Fruit fly (Drosophila melanogaster) whole organism, embryonic: ENCODE data around the gene CG10035.

Source experiments
- ATbp ChIP-seq: fragments of 200-800 bp; sonication (Bioruptor generic); optimal IDR thresholded peaks from 2 replicates; lab custom pipeline; 2017; ENCODE audit warnings: missing biosample characterization, mild to moderate bottlenecking, missing genetic modification characterization, missing genetic modification reagents
- Atf6 ChIP-seq: fragments of 200-800 bp; sonication (Bioruptor generic); IDR thresholded peaks from 2 replicates; pipeline ENCODE4 v1.3.6; 2022; ENCODE audit warnings: missing biosample characterization, missing genetic modification characterization
- Bdp1 ChIP-seq: fragments of 200-800 bp; sonication (Bioruptor generic); optimal IDR thresholded peaks from 3 replicates; lab custom pipeline; 2016; ENCODE audit warnings: missing biosample characterization, missing genetic modification characterization
- Bteb2 ChIP-seq: fragments of 200-800 bp; sonication (Bioruptor generic); optimal IDR thresholded peaks from 2 replicates; lab custom pipeline; 2016; ENCODE audit warnings: missing biosample characterization, missing genetic modification characterization
- CG10147 ChIP-seq: fragments of 200-800 bp; sonication (Bioruptor generic); optimal IDR thresholded peaks from 2 replicates; lab custom pipeline; 2019; ENCODE audit warnings: missing biosample characterization, mild to moderate bottlenecking, missing genetic modification characterization, moderate library complexity
- CG12104 ChIP-seq: fragments of 200-800 bp; sonication (Bioruptor generic); optimal IDR thresholded peaks from 3 replicates; lab custom pipeline; 2016; ENCODE audit warnings: missing biosample characterization, missing genetic modification characterization
- CG1233 ChIP-seq: fragments of 200-800 bp; sonication (Bioruptor generic); optimal IDR thresholded peaks from 4 replicates; lab custom pipeline; 2018; ENCODE audit warnings: missing biosample characterization, mild to moderate bottlenecking, missing genetic modification characterization
- CG12659 ChIP-seq: fragments of 200-800 bp; sonication (Bioruptor generic); optimal IDR thresholded peaks from 3 replicates; lab custom pipeline; 2017; ENCODE audit warnings: mild to moderate bottlenecking, missing biosample characterization, missing genetic modification reagents, missing genetic modification characterization
- CG14860 ChIP-seq: fragments of 200-800 bp; sonication (Bioruptor generic); IDR thresholded peaks from 3 replicates; pipeline ENCODE4 v1.3.6; 2022; ENCODE audit warnings: missing biosample characterization, missing genetic modification characterization; ENCODE audit not compliant: partially characterized antibody
- CG15479 ChIP-seq: fragments of 200-800 bp; sonication (Bioruptor generic); optimal IDR thresholded peaks from 3 replicates; lab custom pipeline; 2019; ENCODE audit warnings: missing biosample characterization, mild to moderate bottlenecking, missing genetic modification characterization, moderate library complexity
- CG17385 ChIP-seq: fragments of 200-800 bp; sonication (Bioruptor generic); optimal IDR thresholded peaks from 3 replicates; lab custom pipeline; 2018; ENCODE audit warnings: missing biosample characterization, mild to moderate bottlenecking, missing genetic modification characterization
- CG2120 ChIP-seq: fragments of 200-800 bp; sonication (Bioruptor generic); optimal IDR thresholded peaks from 3 replicates; lab custom pipeline; 2016; ENCODE audit warnings: missing biosample characterization, missing genetic modification characterization
- CG31224 ChIP-seq: fragments of 200-800 bp; sonication (Bioruptor generic); IDR thresholded peaks from 2 replicates; pipeline ENCODE4 v1.3.6; 2022; ENCODE audit warnings: missing biosample characterization, missing genetic modification characterization
- CG31388 ChIP-seq: fragments of 200-800 bp; sonication (Bioruptor generic); optimal IDR thresholded peaks from 2 replicates; lab custom pipeline; 2016; ENCODE audit warnings: missing biosample characterization, missing genetic modification characterization
- CG34376 ChIP-seq: fragments of 200-800 bp; sonication (Bioruptor generic); optimal IDR thresholded peaks from 2 replicates; lab custom pipeline; 2018; ENCODE audit warnings: missing biosample characterization, mild to moderate bottlenecking, missing genetic modification characterization
- CG43689 ChIP-seq: fragments of 200-800 bp; sonication (Bioruptor generic); IDR thresholded peaks from 2 replicates; pipeline ENCODE4 v1.3.6; 2022; ENCODE audit warnings: missing biosample characterization, missing genetic modification characterization
- CG6683 ChIP-seq: fragments of 200-800 bp; sonication (Bioruptor generic); optimal IDR thresholded peaks from 2 replicates; lab custom pipeline; 2017; ENCODE audit warnings: missing biosample characterization, mild to moderate bottlenecking, missing genetic modification characterization, missing genetic modification reagents
- CG6791 ChIP-seq: fragments of 200-800 bp; sonication (Bioruptor generic); IDR thresholded peaks from 3 replicates; pipeline ENCODE4 v1.3.6; 2022; ENCODE audit warnings: missing biosample characterization, missing genetic modification characterization; ENCODE audit not compliant: partially characterized antibody
- CG8359 ChIP-seq: fragments of 200-800 bp; sonication (Bioruptor generic); optimal IDR thresholded peaks from 2 replicates; lab custom pipeline; 2017; ENCODE audit warnings: missing biosample characterization, mild to moderate bottlenecking, missing genetic modification characterization, borderline replicate concordance
- CG8388 ChIP-seq: fragments of 200-800 bp; sonication (Bioruptor generic); optimal IDR thresholded peaks from 2 replicates; lab custom pipeline; 2019; ENCODE audit warnings: missing biosample characterization, mild to moderate bottlenecking, missing genetic modification characterization, moderate library complexity
- CG8478 ChIP-seq: fragments of >200 bp; optimal IDR thresholded peaks from 2 replicates; lab custom pipeline; 2018
- CG9727 ChIP-seq: fragments of 200-800 bp; sonication (Bioruptor generic); optimal IDR thresholded peaks from 3 replicates; lab custom pipeline; 2017; ENCODE audit warnings: missing biosample characterization, mild to moderate bottlenecking, missing genetic modification characterization
- CkIIα-i1 ChIP-seq: fragments of 200-800 bp; sonication (Bioruptor generic); IDR thresholded peaks from 2 replicates; pipeline ENCODE4 v1.3.6; 2022; ENCODE audit warnings: missing biosample characterization, missing genetic modification characterization
- Ets65A ChIP-seq: fragments of 200-800 bp; sonication (Bioruptor generic); peaks from one replicate; lab custom pipeline; 2016; ENCODE audit warnings: missing biosample characterization, missing genetic modification characterization
- GATAe ChIP-seq: fragments of 200-800 bp; sonication (Bioruptor generic); conservative IDR thresholded peaks from 2 replicates; pipeline ENCODE4 v1.3.6; 2022; ENCODE audit warnings: missing biosample characterization, missing genetic modification characterization
- H2.0 ChIP-seq: fragments of 200-800 bp; sonication (Bioruptor generic); IDR thresholded peaks from 2 replicates; pipeline ENCODE4 v1.3.6; 2022; ENCODE audit warnings: missing biosample characterization, missing genetic modification characterization
- Lhr ChIP-seq: fragments of 200-800 bp; sonication (Bioruptor generic); optimal IDR thresholded peaks from 3 replicates; lab custom pipeline; 2017; ENCODE audit warnings: mild to moderate bottlenecking, missing biosample characterization, missing genetic modification reagents, missing genetic modification characterization
- MTF-1 ChIP-seq: fragments of 200-800 bp; sonication (Bioruptor generic); optimal IDR thresholded peaks from 2 replicates; lab custom pipeline; 2018; ENCODE audit warnings: missing biosample characterization, mild to moderate bottlenecking, missing genetic modification characterization, borderline replicate concordance
- Med ChIP-seq: fragments of 200-800 bp; sonication (Bioruptor generic); peaks from one replicate; lab custom pipeline; 2016; ENCODE audit warnings: missing biosample characterization, missing genetic modification characterization, mild to moderate bottlenecking, inconsistent platforms, moderate library complexity
- amos ChIP-seq: fragments of 200-800 bp; sonication (Bioruptor generic); IDR thresholded peaks from 2 replicates; pipeline ENCODE4 v1.3.6; 2022; ENCODE audit warnings: missing biosample characterization, missing genetic modification characterization; ENCODE audit not compliant: partially characterized antibody
- ash1 ChIP-seq: fragments of 200-800 bp; sonication (Bioruptor generic); optimal IDR thresholded peaks from 2 replicates; lab custom pipeline; 2018; ENCODE audit warnings: missing biosample characterization, mild to moderate bottlenecking, missing genetic modification characterization
- ato ChIP-seq: fragments of 200-800 bp; sonication (Bioruptor generic); IDR thresholded peaks from 2 replicates; pipeline ENCODE4 v1.3.6; 2022; ENCODE audit warnings: missing biosample characterization, missing genetic modification characterization; ENCODE audit not compliant: partially characterized antibody
- chinmo ChIP-seq: fragments of 200-800 bp; sonication (Bioruptor generic); IDR thresholded peaks from 4 replicates; pipeline ENCODE4 v1.3.6; 2022; ENCODE audit warnings: missing biosample characterization, missing genetic modification characterization; ENCODE audit not compliant: partially characterized antibody
- disco-r ChIP-seq: fragments of 200-800 bp; sonication (Bioruptor generic); optimal IDR thresholded peaks from 2 replicates; lab custom pipeline; 2016; ENCODE audit warnings: missing biosample characterization, missing genetic modification characterization
- ewg ChIP-seq: fragments of 200-800 bp; sonication (Bioruptor generic); optimal IDR thresholded peaks from 3 replicates; lab custom pipeline; 2017; ENCODE audit warnings: mild to moderate bottlenecking, missing biosample characterization, missing genetic modification reagents, missing genetic modification characterization
- hbn ChIP-seq: fragments of 200-800 bp; sonication (Bioruptor generic); IDR thresholded peaks from 2 replicates; pipeline ENCODE4 v1.3.6; 2022; ENCODE audit warnings: missing biosample characterization, missing genetic modification characterization; ENCODE audit not compliant: partially characterized antibody
- jing ChIP-seq: fragments of 200-800 bp; sonication (Bioruptor generic); optimal IDR thresholded peaks from 2 replicates; lab custom pipeline; 2018; ENCODE audit warnings: missing biosample characterization, mild to moderate bottlenecking, missing genetic modification characterization
- jumu ChIP-seq: fragments of 200-800 bp; sonication (Bioruptor generic); optimal IDR thresholded peaks from 3 replicates; lab custom pipeline; 2016; ENCODE audit warnings: missing biosample characterization, missing genetic modification characterization
- knrl ChIP-seq: fragments of 200-800 bp; sonication (Bioruptor generic); IDR thresholded peaks from 3 replicates; pipeline ENCODE4 v1.3.6; 2022; ENCODE audit warnings: missing biosample characterization, missing genetic modification characterization; ENCODE audit not compliant: partially characterized antibody
- mld ChIP-seq: fragments of 200-800 bp; sonication (Bioruptor generic); IDR thresholded peaks from 3 replicates; pipeline ENCODE4 v1.3.6; 2022; ENCODE audit warnings: missing biosample characterization, missing genetic modification characterization; ENCODE audit not compliant: partially characterized antibody
- nmo ChIP-seq: fragments of 200-800 bp; sonication (Bioruptor generic); optimal IDR thresholded peaks from 2 replicates; lab custom pipeline; 2018; ENCODE audit warnings: missing biosample characterization, mild to moderate bottlenecking, missing genetic modification characterization, moderate library complexity
- sr ChIP-seq: fragments of 200-800 bp; sonication (Bioruptor generic); IDR thresholded peaks from 3 replicates; pipeline ENCODE4 v1.3.6; 2022; ENCODE audit warnings: missing biosample characterization, missing genetic modification characterization
- tin ChIP-seq: fragments of 200-800 bp; sonication (Bioruptor generic); optimal IDR thresholded peaks from 3 replicates; lab custom pipeline; 2016; ENCODE audit warnings: missing biosample characterization, missing genetic modification characterization
- zen ChIP-seq: fragments of 200-800 bp; sonication (Bioruptor generic); optimal IDR thresholded peaks from 3 replicates; lab custom pipeline; 2018; ENCODE audit warnings: missing biosample characterization, mild to moderate bottlenecking, missing genetic modification characterization, moderate library complexity

The CG10035 gene

DNA sequence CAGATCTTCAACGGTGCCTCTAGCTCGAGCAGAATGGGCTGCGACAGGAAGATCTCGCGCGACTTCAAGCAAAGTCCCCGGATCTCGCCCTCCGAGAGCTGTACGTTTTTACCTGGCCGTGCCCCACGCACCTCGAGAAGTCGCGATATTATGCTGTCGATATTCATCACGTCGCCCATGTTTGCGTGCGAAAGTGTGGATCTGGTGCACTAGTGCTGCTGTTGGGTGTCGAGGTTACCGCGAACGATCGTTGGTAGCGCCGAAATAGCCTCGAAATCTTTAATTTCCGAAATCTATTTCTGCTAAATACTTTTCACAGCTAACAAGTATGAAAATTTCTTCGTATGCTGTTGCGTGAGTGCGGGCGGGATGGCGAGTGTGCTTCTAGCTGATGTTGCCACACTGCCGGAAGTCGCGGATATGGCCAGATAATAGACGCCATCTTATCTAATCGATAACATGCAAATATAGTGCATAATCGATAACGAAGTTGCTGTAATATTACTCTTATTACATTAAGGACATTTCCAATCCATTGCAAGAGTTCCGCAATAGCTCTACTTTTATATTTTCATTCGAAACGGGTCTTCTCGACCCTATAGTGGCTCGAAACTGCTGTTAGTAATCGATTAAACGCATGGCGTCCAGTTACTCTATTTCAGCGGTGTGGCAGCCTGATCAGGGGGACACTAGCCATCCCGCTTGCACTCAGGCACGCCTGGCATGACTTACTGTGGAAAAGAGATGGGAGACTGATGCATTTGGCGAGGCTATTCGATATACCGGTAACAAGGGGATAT, 43.2 kb upstream of the CG10035 start, which contains the start of gene Pp1-87B (continued):
- TF ChIP-seq Atf6 (no peak), CG10147 (no peak), zen (tag; lab: Kevin White, UChicago) (peak; percentile 38), CG34376 (GFP tag; lab: Kevin White, UChicago) (peak; percentile 9), CG15479 (no peak), Lhr (GFP tag; lab: Kevin White, UChicago) (peak; percentile 85), hbn (GFP tag; lab: Robert Waterston, UW) (0 out of 2 replicates have a peak, but pooled peaks have one; percentile 28), amos (GFP tag; lab: Robert Waterston, UW) (peak; percentile 25; the same call in 1 of the 2 replicates), tin (GFP tag; lab: Kevin White, UChicago) (no peak), CG8359 (GFP tag; lab: Kevin White, UChicago) (no peak), sr (GFP tag; lab: Robert Waterston, UW) (no peak), jing (GFP tag; lab: Kevin White, UChicago) (no peak), MTF-1 (GFP tag; lab: Kevin White, UChicago) (no peak), CG9727 (GFP tag; lab: Kevin White, UChicago) (peak; percentile 39), CG17385 (GFP tag; lab: Kevin White, UChicago) (no peak), CG8478 (lab: Kevin White, UChicago) (peak; percentile 97), Bdp1 (no peak), GATAe (no peak), disco-r (GFP tag; lab: Kevin White, UChicago) (no peak), ATbp (GFP tag; lab: Kevin White, UChicago) (no peak), Bteb2 (GFP tag; lab: Kevin White, UChicago) (no peak), knrl (GFP tag; lab: Robert Waterston, UW) (peak; percentile 43; the same call in 2 of the 3 replicates), CG31224 (GFP tag; lab: Robert Waterston, UW) (no peak), CG31388 (GFP tag; lab: Kevin White, UChicago) (no peak), H2.0 (GFP tag; lab: Robert Waterston, UW) (no peak), jumu (GFP tag; lab: Kevin White, UChicago) (peak; percentile 76), CG43689 (no peak), CG12659 (GFP tag; lab: Kevin White, UChicago) (peak; percentile 87), CG12104 (GFP tag; lab: Kevin White, UChicago) (peak; percentile 36), CkIIα-i1 (no peak), CG6683 (GFP tag; lab: Kevin White, UChicago) (no peak), ash1 (GFP tag; lab: Kevin White, UChicago) (no peak), CG2120 (GFP tag; lab: Kevin White, UChicago) (peak; percentile 7), chinmo (GFP tag; lab: Robert Waterston, UW) (no peak), ato (no peak), CG8388 (GFP tag; lab: Kevin White, UChicago) (no peak)

DNA sequence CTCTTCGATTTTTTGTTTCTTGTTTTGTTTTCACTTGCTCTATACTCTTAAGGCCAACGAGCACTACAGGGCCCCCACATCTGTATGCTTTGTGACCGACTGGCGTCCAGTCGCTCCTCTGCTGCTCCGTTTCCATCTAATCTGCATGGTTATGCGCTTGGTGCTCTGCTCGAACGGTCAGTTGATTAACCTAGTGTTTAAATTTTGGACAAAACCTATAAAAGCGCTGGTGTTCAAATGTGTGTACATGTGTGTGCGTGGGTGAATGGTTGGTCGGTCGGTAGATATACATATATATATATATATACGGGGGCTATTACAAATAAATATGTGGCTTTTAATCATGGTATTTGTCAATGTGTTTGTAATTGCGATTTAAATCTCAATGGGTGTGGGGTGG, 41.5 kb upstream of the CG10035 start:
- no peak for TF ChIP-seq CG1233
- TF ChIP-seq ewg (GFP tag; lab: Kevin White, UChicago) = no peak
- TF ChIP-seq sr (GFP tag; lab: Robert Waterston, UW) = peak; percentile 8; the same call in 1 of the 3 replicates
- TF ChIP-seq CG14860 = no peak
- TF ChIP-seq CG6791 (GFP tag; lab: Robert Waterston, UW) = 0 out of 3 replicates have a peak, but pooled peaks have one; percentile 34
- TF ChIP-seq Med = peak; percentile 30
- peak; percentile 44 for TF ChIP-seq Ets65A
- TF ChIP-seq mld (GFP tag; lab: Robert Waterston, UW) = no peak
- TF ChIP-seq nmo (GFP tag; lab: Kevin White, UChicago) = no peak
